Fruit fly (Drosophila melanogaster): Measurements from ENCODE around the gene Sgs4.

Gene Sgs4

dm6 chrX:3273557-3273956 lies 23.7 kb downstream of the Sgs4 start (continued):
- TF ChIP-seq Ravus (GFP tag; IDR thresholded peaks at IDR 0.05) (no peak), CG18599 (GFP tag; optimal IDR thresholded peaks at IDR 0.05) (peak; percentile 71), H2.0 (GFP tag; IDR thresholded peaks at IDR 0.05) (no peak), tgo (GFP tag; IDR thresholded peaks at IDR 0.05) (peak; percentile 38; the same call in 2 of the 3 replicates), odd (GFP tag; optimal IDR thresholded peaks at IDR 0.05) (no peak), CG13296 (GFP tag; optimal IDR thresholded peaks at IDR 0.05) (peak; percentile 14), CG13287 (GFP tag; IDR thresholded peaks at IDR 0.05; ENCODE audit: partially characterized antibody) (no peak), ap (GFP tag; IDR thresholded peaks at IDR 0.05) (no peak), lmd (GFP tag; IDR thresholded peaks at IDR 0.05) (peak; percentile 41; the same call in 1 of the 2 replicates), BEAF-32 (GFP tag; optimal IDR thresholded peaks at IDR 0.05) (no peak), Dref (GFP tag; IDR thresholded peaks at IDR 0.05) (no peak), Sry-δ (GFP tag; optimal IDR thresholded peaks at IDR 0.05) (no peak), yki (optimal IDR thresholded peaks at IDR 0.05) (no peak), en (GFP tag; optimal IDR thresholded peaks at IDR 0.05) (no peak), sc (optimal IDR thresholded peaks at IDR 0.05) (no peak), sc (GFP tag; optimal IDR thresholded peaks at IDR 0.05) (no peak), CG9727 (GFP tag; optimal IDR thresholded peaks at IDR 0.05) (no peak), ewg (GFP tag; optimal IDR thresholded peaks at IDR 0.05) (no peak), HLH3B (GFP tag; IDR thresholded peaks at IDR 0.05) (peak; percentile 46; the same call in 1 of the 2 replicates), slp2 (GFP tag; optimal IDR thresholded peaks at IDR 0.05) (no peak), CG12744 (GFP tag; optimal IDR thresholded peaks at IDR 0.05) (no peak), PHDP (tag; optimal IDR thresholded peaks at IDR 0.05) (no peak), klu (GFP tag; IDR thresholded peaks at IDR 0.05) (no peak), fd96Cb (tag; optimal IDR thresholded peaks at IDR 0.05) (no peak), nmo (GFP tag; optimal IDR thresholded peaks at IDR 0.05) (no peak), hb (GFP tag; IDR thresholded peaks at IDR 0.05; ENCODE audit: partially characterized antibody) (no peak), dysf (GFP tag; IDR thresholded peaks at IDR 0.05) (peak; percentile 67; the same call in 2 of the 3 replicates), CG9609 (GFP tag; optimal IDR thresholded peaks at IDR 0.05) (no peak), sens (GFP tag) (no peak), CG16779 (GFP tag; IDR thresholded peaks at IDR 0.05) (0 out of 2 replicates have a peak, but pooled peaks have one; percentile 17), CG14014 (GFP tag; IDR thresholded peaks at IDR 0.05) (peak; percentile 59; the same call in 1 of the 2 replicates), Hr51 (GFP tag; optimal IDR thresholded peaks at IDR 0.05) (no peak), Ptx1 (GFP tag; IDR thresholded peaks at IDR 0.05) (peak; percentile 40; the same call in 1 of the 2 replicates), Poxn (GFP tag; IDR thresholded peaks at IDR 0.05) (no peak), Hmr (GFP tag; optimal IDR thresholded peaks at IDR 0.05) (peak; percentile 26), pzg (GFP tag; optimal IDR thresholded peaks at IDR 0.05) (no peak), Dip2 (GFP tag; IDR thresholded peaks at IDR 0.05) (no peak), onecut (GFP tag; IDR thresholded peaks at IDR 0.05) (no peak), CG16863 (GFP tag; optimal IDR thresholded peaks at IDR 0.05) (no peak), Hey (tag; optimal IDR thresholded peaks at IDR 0.05) (no peak), ab (GFP tag; optimal IDR thresholded peaks at IDR 0.05) (no peak), ssp (GFP tag; IDR thresholded peaks at IDR 0.05) (0 out of 2 replicates have a peak, but pooled peaks have one; percentile 7), Dbx (GFP tag; IDR thresholded peaks at IDR 0.05) (peak; percentile 69; the same call in 2 of the 3 replicates), CG4424 (GFP tag; optimal IDR thresholded peaks at IDR 0.05) (no peak), Antp (GFP tag; optimal IDR thresholded peaks at IDR 0.05) (no peak), scrt (GFP tag; optimal IDR thresholded peaks at IDR 0.05) (no peak), CG17612 (GFP tag; IDR thresholded peaks at IDR 0.05) (no peak), gt (GFP tag; IDR thresholded peaks at IDR 0.05) (no peak), CG17568 (GFP tag; optimal IDR thresholded peaks at IDR 0.05) (no peak), Lhr (GFP tag; optimal IDR thresholded peaks at IDR 0.05) (no peak), NC2α (GFP tag; optimal IDR thresholded peaks at IDR 0.05) (no peak), CG9876 (GFP tag; optimal IDR thresholded peaks at IDR 0.05) (no peak), CG14441 (GFP tag; IDR thresholded peaks at IDR 0.05) (peak; percentile 60)

Measured in whole organism, embryonic.